Worm (Caenorhabditis elegans): ENCODE measurements around the gene C08B6.10.

The C08B6.10 gene

ce11 chrV:10145653-10146052 lies 20.4 kb downstream of the C08B6.10 start, which contains the start of gene C51E3.9:
TSS of gene C51E3.9 (plus strand) at chrV:10145953.
- peak; percentile 61 for TF ChIP-seq lin-14 (GFP tag; optimal IDR thresholded peaks at IDR 0.05)
- TF ChIP-seq nhr-76 (tag; optimal IDR thresholded peaks at IDR 0.05), result no peak
- no peak for TF ChIP-seq alr-1 (tag; optimal IDR thresholded peaks at IDR 0.05; ENCODE audit: borderline replicate concordance)
- TF ChIP-seq rnt-1 (tag; optimal IDR thresholded peaks at IDR 0.05), result peak; percentile 40
- TF ChIP-seq nhr-71 (tag; optimal IDR thresholded peaks at IDR 0.05), result peak; percentile 31

ce11 chrV:10146787-10147186 lies 21.5 kb downstream of the C08B6.10 start:
- TF ChIP-seq nhr-77 (tag; optimal IDR thresholded peaks at IDR 0.05) (no peak), ztf-4 (tag; optimal IDR thresholded peaks at IDR 0.05) (peak; percentile 15), lsy-2 (tag; optimal IDR thresholded peaks at IDR 0.05) (peak in 1 of 2 experiments; percentile 42), rnt-1 (tag; optimal IDR thresholded peaks at IDR 0.05) (peak; percentile 49), swsn-7 (tag; optimal IDR thresholded peaks at IDR 0.05) (peak; percentile 8), nhr-19 (GFP tag; conservative IDR thresholded peaks at IDR 0.05) (peak; percentile 31; the same call in 1 of the 2 replicates), vab-15 (tag; optimal IDR thresholded peaks at IDR 0.05) (no peak), nhr-71 (tag; optimal IDR thresholded peaks at IDR 0.05) (peak; percentile 71), lin-14 (GFP tag; optimal IDR thresholded peaks at IDR 0.05) (peak; percentile 64), C16A3.4 (tag; optimal IDR thresholded peaks at IDR 0.05) (no peak), unc-130 (tag; optimal IDR thresholded peaks at IDR 0.05) (peak; percentile 38), ztf-11 (tag; optimal IDR thresholded peaks at IDR 0.05) (no peak), nhr-20 (tag; optimal IDR thresholded peaks at IDR 0.05) (peak; percentile 14), fkh-8 (tag; optimal IDR thresholded peaks at IDR 0.05) (no peak), snu-23 (GFP tag; optimal IDR thresholded peaks at IDR 0.05) (peak; percentile 9), nhr-237 (tag; optimal IDR thresholded peaks at IDR 0.05) (no peak)

- TF ChIP-seq ceh-90 (tag; optimal IDR thresholded peaks at IDR 0.05) (peak; percentile 14), fkh-8 (tag; optimal IDR thresholded peaks at IDR 0.05) (peak; percentile 56), unc-62 (GFP tag; optimal IDR thresholded peaks at IDR 0.05) (no peak), pag-3 (tag; optimal IDR thresholded peaks at IDR 0.05; ENCODE audit: borderline replicate concordance, insufficient read depth) (no peak), nhr-71 (tag; optimal IDR thresholded peaks at IDR 0.05) (peak; percentile 30), dpl-1 (GFP tag; optimal IDR thresholded peaks at IDR 0.05) (no peak), nhr-47 (tag; optimal IDR thresholded peaks at IDR 0.05) (peak; percentile 37), ceh-8 (GFP tag; optimal IDR thresholded peaks at IDR 0.05) (peak; percentile 51), unc-98 (GFP tag; IDR thresholded peaks at IDR 0.05) (no peak)
Observed at ce11 chrV:10148352-10148751, 23.1 kb downstream of the C08B6.10 start, which contains the start of gene srsx-26. TSS of gene srsx-26 (plus strand) at chrV:10148652.

- TF ChIP-seq egl-13 (tag; optimal IDR thresholded peaks at IDR 0.05) (no peak), sup-37 (GFP tag; optimal IDR thresholded peaks at IDR 0.05) (no peak), mef-2 (tag; optimal IDR thresholded peaks at IDR 0.05) (no peak), ceh-82 (tag; optimal IDR thresholded peaks at IDR 0.05) (no peak), fkh-4 (tag; optimal IDR thresholded peaks at IDR 0.05; ENCODE audit: borderline replicate concordance) (no peak), mab-9 (GFP tag; IDR thresholded peaks at IDR 0.05) (no peak), snpc-4 (tag; optimal IDR thresholded peaks at IDR 0.05) (no peak), grh-1 (GFP tag; IDR thresholded peaks at IDR 0.05) (no peak), unc-62 (GFP tag; optimal IDR thresholded peaks at IDR 0.05) (no peak), nhr-20 (tag; optimal IDR thresholded peaks at IDR 0.05) (no peak), C16A3.4 (tag; optimal IDR thresholded peaks at IDR 0.05) (no peak), nhr-11 (tag; optimal IDR thresholded peaks at IDR 0.05) (no peak)
Observed at ce11 chrV:10149728-10150127, 24.4 kb downstream of the C08B6.10 start, which contains the start of gene srsx-27. TSS of gene srsx-27 (plus strand) at chrV:10150028.

ce11 chrV:10152278-10152677 lies 27.0 kb downstream of the C08B6.10 start, which contains the start of gene srsx-28:
TSS of gene srsx-28 (plus strand) at chrV:10152578.
- TF ChIP-seq pqm-1 (tag; optimal IDR thresholded peaks at IDR 0.05), result no peak
- no peak for TF ChIP-seq isw-1 (GFP tag; IDR thresholded peaks at IDR 0.05)

Measured in whole organism, L1 larva.